Worm (Caenorhabditis elegans) whole organism, L4 larva: Measurements from ENCODE around the gene mrpl-16.

Experiments used
- F37D6.2 ChIP-seq: sonication (generic microtip); optimal IDR thresholded peaks from 2 replicates; lab custom pipeline; 2016; ENCODE audit warnings: mild to moderate bottlenecking, missing genetic modification characterization, missing compliant biosample characterization
- R02D3.7 ChIP-seq: fragments of 150-350 bp; sonication (generic microtip); optimal IDR thresholded peaks from 3 replicates; lab custom pipeline; 2014; ENCODE audit warnings: missing biosample characterization, missing genetic modification characterization
- T26A8.4 ChIP-seq: fragments of 200-800 bp; sonication (Bioruptor generic); IDR thresholded peaks from 2 replicates; pipeline ENCODE4 v1.3.6; 2022; ENCODE audit warnings: missing genetic modification characterization, missing compliant biosample characterization
- ZK337.2 ChIP-seq: fragments of 200-800 bp; sonication (Bioruptor generic); IDR thresholded peaks from 2 replicates; pipeline ENCODE4 v1.3.6; 2022; ENCODE audit warnings: missing genetic modification reagents, missing genetic modification characterization, missing compliant biosample characterization
- ZK546.5 ChIP-seq, 2 experiments: sonication (generic microtip); optimal IDR thresholded peaks; 2 replicates each; lab custom pipeline; 2017; ENCODE audit warnings: missing biosample characterization in 2 of 2, missing genetic modification characterization in 2 of 2
- aha-1 ChIP-seq: fragments of 150-350 bp; peaks from one replicate; lab custom pipeline; 2014; ENCODE audit warnings: missing biosample characterization, missing genetic modification characterization
- ama-1 ChIP-seq: fragments of 150-350 bp; optimal IDR thresholded peaks from 2 replicates; lab custom pipeline; 2014; ENCODE audit warnings: inconsistent platforms, mixed read lengths
- arid-1 ChIP-seq: fragments of 200-800 bp; sonication (Bioruptor generic); conservative IDR thresholded peaks from 2 replicates; pipeline ENCODE4 v1.3.6; 2022; ENCODE audit warnings: missing genetic modification reagents, missing genetic modification characterization, missing compliant biosample characterization
- ceh-20 ChIP-seq: fragments of 200-800 bp; sonication (Bioruptor generic); IDR thresholded peaks from 2 replicates; pipeline ENCODE4 v1.3.6; 2022; ENCODE audit warnings: missing genetic modification reagents, missing genetic modification characterization, missing compliant biosample characterization
- ceh-28 ChIP-seq: fragments of 150-350 bp; optimal IDR thresholded peaks from 2 replicates; lab custom pipeline; 2014; ENCODE audit warnings: missing biosample characterization, missing genetic modification reagents, missing genetic modification characterization
- ceh-44 ChIP-seq: fragments of 200-800 bp; sonication (Bioruptor generic); IDR thresholded peaks from 2 replicates; pipeline ENCODE4 v1.3.6; 2022; ENCODE audit warnings: missing genetic modification reagents, missing genetic modification characterization, missing compliant biosample characterization
- ceh-82 ChIP-seq: sonication (generic microtip); optimal IDR thresholded peaks from 2 replicates; lab custom pipeline; 2017; ENCODE audit warnings: missing biosample characterization, missing genetic modification characterization
- ctbp-1 ChIP-seq: fragments of 200-800 bp; sonication (Bioruptor generic); IDR thresholded peaks from 2 replicates; pipeline ENCODE4 v1.3.6; 2022; ENCODE audit warnings: missing genetic modification reagents, missing genetic modification characterization, missing compliant biosample characterization
- daf-19 ChIP-seq: fragments of 200-800 bp; sonication (Bioruptor generic); conservative IDR thresholded peaks from 2 replicates; pipeline ENCODE4 v1.3.6; 2022; ENCODE audit warnings: missing genetic modification characterization, missing compliant biosample characterization
- dmd-6 ChIP-seq: fragments of 200-800 bp; sonication (Bioruptor generic); IDR thresholded peaks from 2 replicates; pipeline ENCODE4 v1.3.6; 2022; ENCODE audit warnings: missing genetic modification reagents, missing genetic modification characterization, missing compliant biosample characterization
- dpl-1 ChIP-seq: fragments of 150-350 bp; optimal IDR thresholded peaks from 2 replicates; lab custom pipeline; 2014; ENCODE audit warnings: missing biosample characterization, missing genetic modification reagents, missing genetic modification characterization
- egl-27 ChIP-seq: sonication (generic microtip); optimal IDR thresholded peaks from 3 replicates; lab custom pipeline; 2017; ENCODE audit warnings: missing biosample characterization, missing genetic modification reagents, missing genetic modification characterization
- egl-43 ChIP-seq: fragments of 200-800 bp; sonication (Bioruptor generic); IDR thresholded peaks from 2 replicates; pipeline ENCODE4 v1.3.6; 2022; ENCODE audit warnings: missing genetic modification reagents, missing genetic modification characterization, missing compliant biosample characterization
- fkh-10 ChIP-seq: fragments of 150-350 bp; optimal IDR thresholded peaks from 2 replicates; lab custom pipeline; 2014; ENCODE audit warnings: missing biosample characterization, missing genetic modification reagents, missing genetic modification characterization
- gei-8 ChIP-seq: fragments of 200-800 bp; sonication (Bioruptor generic); optimal IDR thresholded peaks from 2 replicates; lab custom pipeline; 2018; ENCODE audit warnings: mild to moderate bottlenecking, missing genetic modification characterization, missing compliant biosample characterization
- hif-1 ChIP-seq, 2 experiments: sonication (generic microtip); optimal IDR thresholded peaks; 2 replicates each; lab custom pipeline; 2016 to 2017; ENCODE audit warnings: missing compliant biosample characterization in 2 of 2, missing genetic modification characterization in 2 of 2, missing genetic modification reagents in 2 of 2, missing genotype in 2 of 2, mild to moderate bottlenecking in 1 of 2
- hlh-11 ChIP-seq: fragments of 200-800 bp; sonication (Bioruptor generic); optimal IDR thresholded peaks from 2 replicates; lab custom pipeline; 2018; ENCODE audit warnings: mild to moderate bottlenecking, missing genetic modification characterization, missing compliant biosample characterization
- hlh-30 ChIP-seq: sonication (generic microtip); optimal IDR thresholded peaks from 2 replicates; lab custom pipeline; 2017; ENCODE audit warnings: antibody characterized with exemption, mild to moderate bottlenecking, missing genetic modification characterization, missing compliant biosample characterization; ENCODE audit not compliant: insufficient read depth
- hmg-1.1 ChIP-seq: fragments of 200-800 bp; sonication (Bioruptor generic); IDR thresholded peaks from 2 replicates; pipeline ENCODE4 v1.3.6; 2022; ENCODE audit warnings: missing genetic modification reagents, missing genetic modification characterization, missing compliant biosample characterization
- lin-13 ChIP-seq: fragments of 150-350 bp; optimal IDR thresholded peaks from 2 replicates; lab custom pipeline; 2014; ENCODE audit warnings: missing biosample characterization, missing genetic modification reagents, missing genetic modification characterization
- lin-29 ChIP-seq: fragments of 200-800 bp; sonication (Bioruptor generic); IDR thresholded peaks from 2 replicates; pipeline ENCODE4 v1.3.6; 2022; ENCODE audit warnings: missing genetic modification reagents, missing genetic modification characterization, missing compliant biosample characterization
- lin-38 ChIP-seq: fragments of 200-800 bp; sonication (Bioruptor generic); IDR thresholded peaks from 2 replicates; pipeline ENCODE4 v1.3.6; 2022; ENCODE audit warnings: missing genetic modification reagents, missing genetic modification characterization, missing compliant biosample characterization
- lsy-2 ChIP-seq, 2 experiments: fragments of 150-350 bp in 1 of 2; sonication (generic microtip) in 1 of 2; optimal IDR thresholded peaks; 2 replicates each; lab custom pipeline; 2014 to 2017; ENCODE audit warnings: missing biosample characterization in 2 of 2, missing genetic modification characterization in 2 of 2
- madf-9 ChIP-seq: fragments of 200-800 bp; sonication (Bioruptor generic); conservative IDR thresholded peaks from 2 replicates; pipeline ENCODE4 v1.3.6; 2022; ENCODE audit warnings: missing genetic modification reagents, missing genetic modification characterization, missing compliant biosample characterization
- mdl-1 ChIP-seq, 2 experiments: fragments of 150-350 bp in 1 of 2; sonication (generic microtip) in 1 of 2; optimal IDR thresholded peaks; 2 replicates each; lab custom pipeline; 2014 to 2017; ENCODE audit warnings: missing biosample characterization in 2 of 2, missing genetic modification characterization in 2 of 2
- mdt-29 ChIP-seq: fragments of 200-800 bp; sonication (Bioruptor generic); IDR thresholded peaks from 2 replicates; pipeline ENCODE4 v1.3.6; 2022; ENCODE audit warnings: missing genetic modification reagents, missing genetic modification characterization, missing compliant biosample characterization
- mep-1 ChIP-seq: fragments of 150-350 bp; sonication (generic microtip); optimal IDR thresholded peaks from 3 replicates; lab custom pipeline; 2014; ENCODE audit warnings: missing biosample characterization, missing genetic modification characterization
- mes-2 ChIP-seq: sonication (generic microtip); optimal IDR thresholded peaks from 2 replicates; lab custom pipeline; 2016; ENCODE audit warnings: missing genotype, mild to moderate bottlenecking, missing genetic modification characterization, missing compliant biosample characterization; ENCODE audit not compliant: poor library complexity, severe bottlenecking
- nhr-10 ChIP-seq: fragments of 150-350 bp; optimal IDR thresholded peaks from 2 replicates; lab custom pipeline; 2014; ENCODE audit warnings: missing biosample characterization, missing genetic modification characterization
- nhr-102 ChIP-seq: sonication (generic microtip); optimal IDR thresholded peaks from 2 replicates; lab custom pipeline; 2016; ENCODE audit warnings: mild to moderate bottlenecking, missing genetic modification characterization, moderate library complexity, missing compliant biosample characterization
- nhr-11 ChIP-seq: fragments of 150-350 bp; optimal IDR thresholded peaks from 2 replicates; lab custom pipeline; 2014; ENCODE audit warnings: missing biosample characterization, missing genetic modification characterization
- nhr-111 ChIP-seq: fragments of 200-800 bp; sonication (Bioruptor generic); optimal IDR thresholded peaks from 2 replicates; lab custom pipeline; 2018; ENCODE audit warnings: mild to moderate bottlenecking, missing genetic modification characterization, missing compliant biosample characterization
- nhr-25 ChIP-seq: sonication (generic microtip); optimal IDR thresholded peaks from 2 replicates; lab custom pipeline; 2017; ENCODE audit warnings: missing genetic modification characterization, mild to moderate bottlenecking, missing compliant biosample characterization, antibody characterized with exemption, moderate library complexity, borderline replicate concordance; ENCODE audit not compliant: insufficient read depth
- nhr-28 ChIP-seq: fragments of 150-350 bp; optimal IDR thresholded peaks from 2 replicates; lab custom pipeline; 2014; ENCODE audit warnings: missing biosample characterization, missing genetic modification characterization
- nhr-41 ChIP-seq: fragments of 200-800 bp; sonication (Bioruptor generic); IDR thresholded peaks from 2 replicates; pipeline ENCODE4 v1.3.6; 2022; ENCODE audit warnings: missing genetic modification reagents, missing genetic modification characterization, missing compliant biosample characterization
- nhr-77 ChIP-seq: fragments of 150-350 bp; optimal IDR thresholded peaks from 2 replicates; lab custom pipeline; 2014; ENCODE audit warnings: missing biosample characterization, missing genetic modification characterization
- pha-4 ChIP-seq, 2 experiments: fragments of 150-350 bp in 1 of 2; fragments of 200-800 bp in 1 of 2; sonication (Bioruptor generic) in 1 of 2; IDR thresholded peaks in 1 of 2; optimal IDR thresholded peaks in 1 of 2; 2 replicates each; pipeline versions ENCODE4 v1.3.6 to Lab custom; 2014 to 2022; ENCODE audit warnings: missing genetic modification characterization in 2 of 2, missing genetic modification reagents in 2 of 2, missing biosample characterization in 1 of 2, missing compliant biosample characterization in 1 of 2
- rbr-2 ChIP-seq: sonication (generic microtip); optimal IDR thresholded peaks from 2 replicates; lab custom pipeline; 2016; ENCODE audit warnings: missing genotype, missing genetic modification characterization, missing compliant biosample characterization
- sdz-12 ChIP-seq: fragments of 200-800 bp; sonication (Bioruptor generic); optimal IDR thresholded peaks from 2 replicates; lab custom pipeline; 2018; ENCODE audit warnings: mild to moderate bottlenecking, missing genetic modification characterization, missing compliant biosample characterization
- spr-3 ChIP-seq: fragments of 200-800 bp; sonication (Bioruptor generic); optimal IDR thresholded peaks from 2 replicates; lab custom pipeline; 2018; ENCODE audit warnings: mild to moderate bottlenecking, missing genetic modification characterization, missing compliant biosample characterization
- tag-97 ChIP-seq: fragments of 200-800 bp; sonication (Bioruptor generic); IDR thresholded peaks from 2 replicates; pipeline ENCODE4 v1.3.6; 2022; ENCODE audit warnings: missing genetic modification characterization, missing compliant biosample characterization

The mrpl-16 gene

ce11 chrIII:4703932-4704454 is at the start of gene mrpl-16, which contains the start of gene clp-2:
mrpl-16 (plus strand) TSS chrIII:4704404.
clp-2 (minus strand) TSS chrIII:4704025.
- no peak for TF ChIP-seq sdz-12
- TF ChIP-seq tag-97 (GFP tag; lab: Robert Waterston, UW) = no peak
- peak; percentile 2 for TF ChIP-seq nhr-28 (tag; lab: Kevin White, UChicago)
- TF ChIP-seq mes-2 (tag; lab: Kevin White, UChicago) = peak; percentile 72
- TF ChIP-seq ceh-44 (GFP tag; lab: Robert Waterston, UW) = no peak
- peak; percentile 33 for TF ChIP-seq aha-1 (tag; lab: Kevin White, UChicago)
- TF ChIP-seq mdt-29 (GFP tag; lab: Robert Waterston, UW) = no peak
- TF ChIP-seq daf-19 (GFP tag; lab: Robert Waterston, UW) = no peak
- peak; percentile 22 for TF ChIP-seq dpl-1 (GFP tag; lab: Kevin White, UChicago)
- TF ChIP-seq lin-38 (GFP tag; lab: Robert Waterston, UW) = peak; percentile 82
- TF ChIP-seq madf-9 = no peak
- peak in 1 of 2 experiments; percentile 55 for TF ChIP-seq lsy-2 (tag; optimal IDR thresholded peaks at IDR 0.05; lab: Kevin White, UChicago)
- no peak for TF ChIP-seq pha-4 (GFP tag; IDR thresholded peaks at IDR 0.05; lab: Robert Waterston, UW)
- TF ChIP-seq pha-4 (tag; optimal IDR thresholded peaks at IDR 0.05; lab: Kevin White, UChicago) = no peak
- TF ChIP-seq, all 104 proteins: peak for 6

DNA sequence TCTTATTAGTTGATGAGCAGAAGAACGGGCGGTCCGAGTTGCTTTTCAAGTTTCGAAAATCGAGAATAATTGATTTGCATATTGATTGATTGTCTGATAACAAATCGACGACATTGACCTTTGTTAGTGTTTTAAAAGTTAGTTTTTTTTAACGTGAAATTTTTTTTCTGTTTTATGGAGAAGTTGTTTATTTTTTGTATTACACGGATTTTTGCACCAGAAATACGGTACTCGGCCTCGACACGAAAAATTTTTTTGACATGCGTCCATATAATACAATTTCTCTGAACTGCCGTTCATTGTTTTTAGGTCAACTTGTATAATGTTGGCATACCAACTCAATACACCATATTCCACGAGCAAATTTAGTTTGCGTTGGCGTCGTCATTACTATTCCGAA is 48.8 kb upstream of the mrpl-16 start, which contains the start of gene T23F11.2:
Gene T23F11.2 (minus strand): TSS at position 101 of the 400 bp plus-strand sequence.
- TF ChIP-seq T26A8.4 (no peak), ceh-82 (no peak), arid-1 (GFP tag; lab: Robert Waterston, UW) (no peak), lin-29 (GFP tag; lab: Robert Waterston, UW) (no peak), nhr-111 (no peak), egl-27 (tag; lab: Kevin White, UChicago) (no peak), ZK337.2 (GFP tag; lab: Robert Waterston, UW) (no peak), nhr-77 (no peak), hmg-1.1 (GFP tag; lab: Robert Waterston, UW) (no peak), R02D3.7 (no peak), nhr-41 (GFP tag; lab: Robert Waterston, UW) (no peak), nhr-25 (tag; lab: Kevin White, UChicago) (no peak), nhr-102 (tag; lab: Kevin White, UChicago) (no peak)
- TF ChIP-seq, all 104 proteins: peak for 0

DNA sequence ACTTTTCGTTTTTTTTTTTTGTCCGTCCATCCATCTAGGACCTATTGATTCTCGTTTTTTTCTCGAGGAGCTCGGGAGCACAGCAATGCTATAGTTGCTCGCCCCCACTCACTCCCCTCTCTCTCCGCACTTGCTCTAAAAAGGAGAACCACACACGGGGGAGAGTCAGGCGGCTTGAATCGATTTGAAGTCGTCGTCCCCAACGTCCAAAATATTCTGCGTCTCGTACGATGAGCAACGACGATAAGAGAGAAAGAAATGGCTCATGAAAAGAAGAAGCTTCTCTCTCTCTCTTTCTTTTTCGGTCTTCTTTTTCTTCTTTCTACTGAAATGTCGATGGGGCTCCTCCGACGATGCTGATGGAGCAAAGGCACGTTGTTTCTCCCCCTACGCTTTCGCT is 47.8 kb upstream of the mrpl-16 start:
- TF ChIP-seq ceh-28 (tag; lab: Kevin White, UChicago) = peak; percentile 53
- TF ChIP-seq gei-8 (GFP tag; lab: Kevin White, UChicago) = no peak
- peak; percentile 9 for TF ChIP-seq nhr-11 (tag; lab: Kevin White, UChicago)
- peak; percentile 65; the same call in 1 of the 2 replicates for TF ChIP-seq ctbp-1
- TF ChIP-seq spr-3 (GFP tag; lab: Kevin White, UChicago) = no peak
- no peak for TF ChIP-seq ama-1 (lab: Kevin White, UChicago)
- TF ChIP-seq dmd-6 = 0 out of 2 replicates have a peak, but pooled peaks have one; percentile 5
- TF ChIP-seq mep-1 (tag; lab: Kevin White, UChicago) = peak; percentile 63
- TF ChIP-seq hmg-1.1 (GFP tag; lab: Robert Waterston, UW) = peak; percentile 73
- TF ChIP-seq hlh-30 (tag; lab: Kevin White, UChicago) = peak; percentile 81
- TF ChIP-seq lin-13 (GFP tag; lab: Kevin White, UChicago) = no peak
- peak; percentile 62 for TF ChIP-seq fkh-10 (GFP tag; lab: Kevin White, UChicago)
- TF ChIP-seq dpl-1 (GFP tag; lab: Kevin White, UChicago) = peak; percentile 18
- peak; percentile 69; the same call in 1 of the 2 replicates for TF ChIP-seq egl-43 (GFP tag; lab: Robert Waterston, UW)
- TF ChIP-seq ceh-20 (GFP tag; lab: Robert Waterston, UW) = 0 out of 2 replicates have a peak, but pooled peaks have one; percentile 53
- peak; percentile 5 to 61 for TF ChIP-seq lsy-2 (tag; optimal IDR thresholded peaks at IDR 0.05; lab: Kevin White, UChicago)
- TF ChIP-seq hif-1 (tag; optimal IDR thresholded peaks at IDR 0.05; lab: Kevin White, UChicago) = peak in 1 of 2 experiments; percentile 28
- TF ChIP-seq rbr-2 = peak; percentile 82
- no peak for TF ChIP-seq nhr-10 (tag; lab: Kevin White, UChicago)
- peak in 1 of 2 experiments; percentile 65 for TF ChIP-seq mdl-1 (tag; optimal IDR thresholded peaks at IDR 0.05; lab: Kevin White, UChicago)
- peak; percentile 22 for TF ChIP-seq hlh-11 (tag; lab: Kevin White, UChicago)
- TF ChIP-seq F37D6.2 (tag; lab: Kevin White, UChicago) = peak; percentile 53
- TF ChIP-seq nhr-111 = no peak
- TF ChIP-seq aha-1 (tag; lab: Kevin White, UChicago) = peak; percentile 97
- no peak for TF ChIP-seq tag-97 (GFP tag; lab: Robert Waterston, UW)
- TF ChIP-seq ZK546.5 (tag; optimal IDR thresholded peaks at IDR 0.05; lab: Kevin White, UChicago) = no peak
